Worm (Caenorhabditis elegans) whole organism, L3 larva: ENCODE results near the gene lurp-4.

Experiments
- R02D3.7 ChIP-seq: fragments of 150-350 bp; optimal IDR thresholded peaks from 2 replicates; lab custom pipeline; 2014; ENCODE audit warnings: missing biosample characterization, missing genetic modification characterization
- ceh-16 ChIP-seq: sonication (generic microtip); optimal IDR thresholded peaks from 2 replicates; lab custom pipeline; 2017; ENCODE audit warnings: missing biosample characterization, missing genetic modification characterization
- ceh-28 ChIP-seq: fragments of 150-350 bp; optimal IDR thresholded peaks from 2 replicates; lab custom pipeline; 2014; ENCODE audit warnings: missing biosample characterization, missing genetic modification reagents, missing genetic modification characterization
- ceh-82 ChIP-seq: fragments of 150-350 bp; optimal IDR thresholded peaks from 2 replicates; lab custom pipeline; 2014; ENCODE audit warnings: missing biosample characterization, missing genetic modification characterization
- ceh-9 ChIP-seq: sonication (generic microtip); optimal IDR thresholded peaks from 2 replicates; lab custom pipeline; 2018; ENCODE audit warnings: missing biosample characterization, missing genetic modification characterization
- daf-12 ChIP-seq: fragments of 150-350 bp; optimal IDR thresholded peaks from 2 replicates; lab custom pipeline; 2014; ENCODE audit warnings: missing biosample characterization, missing genetic modification reagents, missing genetic modification characterization
- egl-5 ChIP-seq: fragments of 150-350 bp; optimal IDR thresholded peaks from 2 replicates; lab custom pipeline; 2017; ENCODE audit warnings: missing biosample characterization, missing genetic modification reagents, missing genetic modification characterization, inconsistent platforms
- elt-1 ChIP-seq: fragments of 150-350 bp; optimal IDR thresholded peaks from 2 replicates; lab custom pipeline; 2014; ENCODE audit warnings: missing biosample characterization, missing genetic modification characterization
- elt-2 ChIP-seq: sonication (generic microtip); optimal IDR thresholded peaks from 2 replicates; lab custom pipeline; 2016; ENCODE audit warnings: missing genetic modification reagents, mild to moderate bottlenecking, missing genetic modification characterization, missing compliant biosample characterization
- elt-3 ChIP-seq, 3 experiments: fragments of 150-350 bp in 1 of 3; sonication (generic microtip) in 2 of 3; optimal IDR thresholded peaks; 2 replicates in 2 of 3; 4 replicates in 1 of 3; lab custom pipeline; 2014 to 2017; ENCODE audit warnings: missing biosample characterization in 3 of 3, missing genetic modification characterization in 3 of 3
- eor-1 ChIP-seq, 2 experiments: fragments of 150-350 bp; optimal IDR thresholded peaks; 2 replicates each; lab custom pipeline; 2014 to 2018; ENCODE audit warnings: missing biosample characterization in 2 of 2, missing genetic modification characterization in 2 of 2
- fos-1 ChIP-seq: fragments of 150-350 bp; optimal IDR thresholded peaks from 2 replicates; lab custom pipeline; 2014; ENCODE audit warnings: missing biosample characterization, missing genetic modification characterization
- hmg-11 ChIP-seq: sonication (generic microtip); optimal IDR thresholded peaks from 2 replicates; lab custom pipeline; 2016; ENCODE audit warnings: missing genetic modification characterization, missing compliant biosample characterization
- jun-1 ChIP-seq: fragments of 150-350 bp; optimal IDR thresholded peaks from 2 replicates; lab custom pipeline; 2014; ENCODE audit warnings: missing biosample characterization, missing genetic modification reagents, missing genetic modification characterization
- lin-15B ChIP-seq: fragments of 150-350 bp; optimal IDR thresholded peaks from 2 replicates; lab custom pipeline; 2014; ENCODE audit warnings: missing biosample characterization, missing genetic modification characterization
- lin-39 ChIP-seq: fragments of 150-350 bp; optimal IDR thresholded peaks from 2 replicates; lab custom pipeline; 2018; ENCODE audit warnings: missing biosample characterization, missing genetic modification reagents, missing genetic modification characterization
- lsy-12 ChIP-seq: sonication (generic microtip); optimal IDR thresholded peaks from 2 replicates; lab custom pipeline; 2016; ENCODE audit warnings: mild to moderate bottlenecking, missing genetic modification characterization, missing compliant biosample characterization
- mml-1 ChIP-seq: fragments of 150-350 bp; sonication (generic microtip); optimal IDR thresholded peaks from 3 replicates; lab custom pipeline; 2014; ENCODE audit warnings: missing biosample characterization, missing genetic modification characterization
- nhr-11 ChIP-seq: fragments of 150-350 bp; optimal IDR thresholded peaks from 2 replicates; lab custom pipeline; 2014; ENCODE audit warnings: missing biosample characterization, missing genetic modification characterization
- nhr-12 ChIP-seq: fragments of 150-350 bp; optimal IDR thresholded peaks from 2 replicates; lab custom pipeline; 2014; ENCODE audit warnings: missing biosample characterization, missing genetic modification characterization
- nhr-23 ChIP-seq: fragments of 150-350 bp; optimal IDR thresholded peaks from 2 replicates; lab custom pipeline; 2014; ENCODE audit warnings: missing biosample characterization, missing genetic modification reagents, missing genetic modification characterization
- nhr-25 ChIP-seq: sonication (generic microtip); optimal IDR thresholded peaks from 2 replicates; lab custom pipeline; 2017; ENCODE audit warnings: missing biosample characterization, missing genetic modification characterization
- nhr-28 ChIP-seq: fragments of 150-350 bp; optimal IDR thresholded peaks from 2 replicates; lab custom pipeline; 2014; ENCODE audit warnings: missing biosample characterization, missing genetic modification characterization
- nhr-43 ChIP-seq: sonication (generic microtip); optimal IDR thresholded peaks from 2 replicates; lab custom pipeline; 2016; ENCODE audit warnings: mild to moderate bottlenecking, missing genetic modification characterization, missing compliant biosample characterization; ENCODE audit not compliant: poor library complexity, severe bottlenecking
- nhr-76 ChIP-seq: fragments of 150-350 bp; sonication (generic microtip); optimal IDR thresholded peaks from 5 replicates; lab custom pipeline; 2014; ENCODE audit warnings: missing biosample characterization, missing genetic modification characterization
- nhr-77 ChIP-seq: fragments of 150-350 bp; optimal IDR thresholded peaks from 2 replicates; lab custom pipeline; 2014; ENCODE audit warnings: missing biosample characterization, missing genetic modification characterization
- pha-4 ChIP-seq: fragments of 150-350 bp; optimal IDR thresholded peaks from 2 replicates; lab custom pipeline; 2014; ENCODE audit warnings: missing biosample characterization, missing genetic modification reagents, missing genetic modification characterization
- pqm-1 ChIP-seq: fragments of 150-350 bp; optimal IDR thresholded peaks from 2 replicates; lab custom pipeline; 2017; ENCODE audit warnings: missing biosample characterization, missing genetic modification characterization, inconsistent platforms
- sea-2 ChIP-seq: fragments of 150-350 bp; sonication (generic microtip); optimal IDR thresholded peaks from 4 replicates; lab custom pipeline; 2014; ENCODE audit warnings: missing biosample characterization, missing genetic modification reagents, missing genetic modification characterization
- snpc-4 ChIP-seq: fragments of 150-350 bp; optimal IDR thresholded peaks from 2 replicates; lab custom pipeline; 2014; ENCODE audit warnings: missing biosample characterization, missing genetic modification characterization
- tbx-2 ChIP-seq: sonication (generic microtip); optimal IDR thresholded peaks from 2 replicates; lab custom pipeline; 2016; ENCODE audit warnings: mild to moderate bottlenecking, missing genetic modification characterization, missing compliant biosample characterization
- zag-1 ChIP-seq: fragments of 150-350 bp; optimal IDR thresholded peaks from 2 replicates; lab custom pipeline; 2014; ENCODE audit warnings: missing biosample characterization, missing genetic modification characterization
- ztf-11 ChIP-seq: fragments of 150-350 bp; optimal IDR thresholded peaks from 2 replicates; lab custom pipeline; 2014; ENCODE audit warnings: missing biosample characterization, missing genetic modification characterization
- ztf-4 ChIP-seq: fragments of 150-350 bp; optimal IDR thresholded peaks from 2 replicates; lab custom pipeline; 2014; ENCODE audit warnings: missing biosample characterization, missing genetic modification characterization

The lurp-4 gene

DNA sequence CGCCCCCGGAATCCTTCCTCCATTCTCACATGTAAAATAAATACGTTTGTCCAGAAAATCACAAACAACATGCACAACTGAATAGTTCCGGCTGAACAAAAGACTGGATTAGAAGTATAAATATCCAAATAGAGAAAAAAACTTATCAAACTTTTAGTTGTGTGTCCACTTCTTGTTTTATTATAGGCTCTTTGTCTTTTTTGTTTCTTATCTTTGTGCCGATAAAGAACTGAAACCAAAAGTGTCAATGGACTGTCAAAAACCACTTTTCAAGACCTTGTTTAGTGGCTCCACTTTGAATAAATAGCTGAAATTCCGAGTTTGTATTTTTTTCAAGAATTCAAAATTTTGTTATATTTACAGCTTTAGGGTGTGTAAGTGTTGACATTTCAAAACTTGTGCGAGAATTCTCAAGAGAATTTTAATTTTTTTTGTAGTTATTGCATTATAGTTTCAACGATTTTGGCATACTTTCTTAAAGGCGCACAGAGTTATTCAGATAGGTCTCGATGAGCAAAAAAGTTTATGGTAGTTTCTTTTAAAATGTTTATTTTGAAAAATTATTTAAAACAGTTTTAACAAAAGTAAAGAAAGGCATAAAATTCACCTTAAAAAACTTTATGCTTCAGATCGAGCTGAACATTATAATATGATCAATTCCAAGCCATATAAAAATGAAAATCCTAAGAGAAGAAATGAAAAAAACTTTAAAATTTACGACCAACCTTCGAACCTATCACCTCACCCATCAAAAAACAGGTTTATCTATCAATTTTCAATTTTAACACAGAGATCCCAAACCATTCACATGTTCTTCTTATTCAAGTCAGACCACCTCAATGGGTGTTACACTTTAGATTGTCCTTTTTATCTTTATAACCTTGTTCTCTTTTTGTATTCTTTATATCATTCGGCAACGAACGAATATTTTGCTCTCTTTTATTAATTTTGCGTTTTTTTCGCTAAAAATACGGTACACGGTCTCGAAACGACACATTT lies 46.0 kb upstream of the lurp-4 start:
- TF ChIP-seq pha-4 (tag; lab: Kevin White, UChicago) (peak; percentile 3), ztf-4 (no peak), elt-2 (peak; percentile 78), nhr-43 (tag; lab: Kevin White, UChicago) (peak; percentile 59), nhr-23 (peak; percentile 36), nhr-11 (tag; lab: Kevin White, UChicago) (no peak), nhr-25 (tag; lab: Kevin White, UChicago) (peak; percentile 31), pqm-1 (tag; lab: Kevin White, UChicago) (peak; percentile 46)

- TF ChIP-seq egl-5 (tag; lab: Kevin White, UChicago), result no peak
- TF ChIP-seq elt-2, result peak; percentile 89
- TF ChIP-seq R02D3.7 (tag; lab: Kevin White, UChicago), result no peak
- no peak for TF ChIP-seq fos-1 (tag; lab: Kevin White, UChicago)
- TF ChIP-seq sea-2, result no peak
- TF ChIP-seq eor-1 (tag; optimal IDR thresholded peaks at IDR 0.05; lab: Kevin White, UChicago), result no peak
- TF ChIP-seq pqm-1 (tag; lab: Kevin White, UChicago), result peak; percentile 76
Observed at ce11 chrV:13047574-13048030, 44.8 kb upstream of the lurp-4 start, which contains the start of gene W07G4.5. Gene W07G4.5 (plus strand): TSS chrV:13047980.

ce11 chrV:13049149-13049610 lies 43.3 kb upstream of the lurp-4 start, which contains the start of gene W07G4.8:
Gene W07G4.8 (minus strand): TSS chrV:13049560.
- TF ChIP-seq pha-4 (tag; lab: Kevin White, UChicago) (peak; percentile 41), ceh-82 (tag; lab: Kevin White, UChicago) (no peak), pqm-1 (tag; lab: Kevin White, UChicago) (peak; percentile 78), elt-2 (peak; percentile 80)

- TF ChIP-seq lin-15B (no peak), pqm-1 (tag; lab: Kevin White, UChicago) (no peak), nhr-11 (tag; lab: Kevin White, UChicago) (no peak), hmg-11 (tag; lab: Kevin White, UChicago) (no peak), lsy-12 (tag; lab: Kevin White, UChicago) (no peak), ztf-4 (no peak), daf-12 (no peak), elt-3 (tag; optimal IDR thresholded peaks at IDR 0.05; lab: Kevin White, UChicago) (no peak), ceh-9 (tag; lab: Kevin White, UChicago) (no peak), lin-39 (tag; lab: Kevin White, UChicago) (no peak), R02D3.7 (tag; lab: Kevin White, UChicago) (no peak), ztf-11 (no peak), ceh-82 (tag; lab: Kevin White, UChicago) (no peak), nhr-23 (no peak)
- TF ChIP-seq, all 47 proteins: peak for 0
Observed at ce11 chrV:13053635-13054034, 38.8 kb upstream of the lurp-4 start, which contains the start of gene srr-1. Gene srr-1 (minus strand): TSS chrV:13053735.

ce11 chrV:13061836-13062235 lies 30.6 kb upstream of the lurp-4 start, which contains the start of gene F42E8.1:
Gene F42E8.1 (plus strand): TSS chrV:13062136.
- no peak for TF ChIP-seq elt-1 (tag; lab: Kevin White, UChicago)
- no peak for TF ChIP-seq ceh-9 (tag; lab: Kevin White, UChicago)

DNA sequence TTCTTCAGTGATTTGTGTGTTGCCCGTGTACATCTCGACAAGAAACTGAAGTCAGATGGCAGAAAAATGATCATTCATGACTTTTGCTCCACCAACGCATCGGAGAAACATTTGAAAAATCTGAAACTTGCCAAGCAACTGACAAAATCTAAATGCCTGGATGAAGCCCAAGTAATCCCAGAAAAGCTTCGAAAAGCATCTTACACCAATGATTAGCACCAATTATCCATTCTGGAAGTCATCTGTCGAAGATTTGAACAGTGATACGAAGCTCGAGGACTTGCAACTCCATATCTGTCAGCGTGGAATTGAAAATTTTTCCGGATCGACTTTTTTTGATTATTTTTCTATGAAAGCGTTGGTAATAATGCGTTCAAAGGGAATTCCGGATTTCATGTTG lies 29.0 kb upstream of the lurp-4 start:
- TF ChIP-seq nhr-43 (tag; lab: Kevin White, UChicago) (no peak), hmg-11 (tag; lab: Kevin White, UChicago) (no peak), tbx-2 (tag; lab: Kevin White, UChicago) (no peak), egl-5 (tag; lab: Kevin White, UChicago) (no peak), nhr-28 (no peak), nhr-77 (tag; lab: Kevin White, UChicago) (no peak), lin-15B (no peak), nhr-12 (tag; lab: Kevin White, UChicago) (no peak), nhr-11 (tag; lab: Kevin White, UChicago) (no peak), snpc-4 (tag; lab: Kevin White, UChicago) (no peak), zag-1 (tag; lab: Kevin White, UChicago) (no peak), jun-1 (no peak), mml-1 (no peak), elt-1 (tag; lab: Kevin White, UChicago) (no peak), ceh-16 (tag; lab: Kevin White, UChicago) (no peak), nhr-76 (tag; lab: Kevin White, UChicago) (no peak), ceh-28 (no peak), ztf-11 (no peak)
- TF ChIP-seq, all 47 proteins: peak for 0
